Fruit fly (Drosophila melanogaster) Kc167 (cell line): ENCODE results near the gene ham.

ENCODE experiments used
- Myc ChIP-seq: fragments of >200 bp; optimal IDR thresholded peaks from 2 replicates; lab custom pipeline; 2017; ENCODE audit warnings: missing external identifiers
- Sin3A ChIP-seq: fragments of >200 bp; optimal IDR thresholded peaks from 2 replicates; lab custom pipeline; 2018; ENCODE audit warnings: missing external identifiers
- h ChIP-seq: fragments of >200 bp; optimal IDR thresholded peaks from 3 replicates; lab custom pipeline; 2018; ENCODE audit warnings: missing external identifiers
- insv ChIP-seq: fragments of >200 bp; optimal IDR thresholded peaks from 3 replicates; lab custom pipeline; 2018; ENCODE audit warnings: missing external identifiers
- psq ChIP-seq: fragments of >200 bp; optimal IDR thresholded peaks from 2 replicates; lab custom pipeline; 2017; ENCODE audit warnings: missing external identifiers
- ttk ChIP-seq: sonication (Bioruptor generic); optimal IDR thresholded peaks from 2 replicates; lab custom pipeline; 2017; ENCODE audit warnings: missing external identifiers

DNA sequence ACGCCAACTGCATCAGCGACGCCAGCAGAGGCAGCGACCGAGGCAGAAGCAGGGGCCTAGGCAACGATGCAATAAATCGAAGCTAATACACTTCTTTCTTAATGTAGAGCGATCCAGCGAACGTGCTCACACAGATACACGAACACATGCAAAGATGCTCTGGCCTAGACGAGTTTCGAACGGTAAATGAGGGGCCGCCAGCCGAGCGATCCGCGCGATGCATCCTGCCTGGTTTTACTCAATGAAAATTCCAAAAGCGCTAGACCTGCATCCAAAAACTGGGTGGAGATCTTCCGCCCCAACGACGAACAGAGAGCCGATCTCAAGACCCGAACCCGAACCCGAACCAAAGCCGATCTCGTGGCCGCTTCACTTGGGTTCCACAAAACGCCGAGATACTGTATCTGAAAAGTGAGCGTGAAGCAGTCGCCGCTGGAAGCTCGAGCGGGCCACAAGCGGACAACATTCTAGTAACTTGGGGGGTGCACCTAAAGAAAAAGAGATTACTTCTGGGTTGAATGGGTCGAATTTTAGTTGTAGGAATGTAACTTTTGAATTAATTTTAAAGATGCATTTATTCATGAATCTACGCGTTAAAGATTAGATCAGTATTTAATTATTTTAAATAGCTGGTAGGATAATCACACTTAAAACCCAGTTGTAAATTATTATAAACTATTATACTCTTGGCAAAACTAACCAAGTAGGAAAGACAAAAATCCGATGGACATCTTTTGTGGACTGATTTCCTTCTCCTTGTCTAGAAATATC is 59.8 kb downstream of the ham start:
- TF ChIP-seq psq (no peak), ttk (lab: Kevin White, UChicago) (no peak), Myc (no peak), h (lab: Kevin White, UChicago) (no peak), insv (lab: Kevin White, UChicago) (no peak), Sin3A (lab: Kevin White, UChicago) (no peak)
